Fruit fly (Drosophila melanogaster) Kc167 (cell line): ENCODE results near the gene CG34280.

Experiments used
- Myc ChIP-seq: fragments of >200 bp; optimal IDR thresholded peaks from 2 replicates; lab custom pipeline; 2017; ENCODE audit warnings: missing external identifiers
- Sin3A ChIP-seq: fragments of >200 bp; optimal IDR thresholded peaks from 2 replicates; lab custom pipeline; 2018; ENCODE audit warnings: missing external identifiers
- h ChIP-seq: fragments of >200 bp; optimal IDR thresholded peaks from 3 replicates; lab custom pipeline; 2018; ENCODE audit warnings: missing external identifiers
- insv ChIP-seq: fragments of >200 bp; optimal IDR thresholded peaks from 3 replicates; lab custom pipeline; 2018; ENCODE audit warnings: missing external identifiers
- psq ChIP-seq: fragments of >200 bp; optimal IDR thresholded peaks from 2 replicates; lab custom pipeline; 2017; ENCODE audit warnings: missing external identifiers

- no peak for TF ChIP-seq psq
- no peak for TF ChIP-seq h (lab: Kevin White, UChicago)
- TF ChIP-seq Myc = no peak
- TF ChIP-seq insv (lab: Kevin White, UChicago) = no peak
- no peak for TF ChIP-seq Sin3A
These were observed 1.5 kb upstream of the CG34280 start, which contains the start of gene CG42823 for dm6 chr3R:17405009-17405408.
